Worm (Caenorhabditis elegans) whole organism, early embryonic: Measurements from ENCODE around the gene F56B3.4.

Source experiments
- ama-1 ChIP-seq: fragments of 150-350 bp; optimal IDR thresholded peaks from 2 replicates; lab custom pipeline; 2014
- flt-1 ChIP-seq: fragments of 200-800 bp; sonication (Bioruptor generic); IDR thresholded peaks from 2 replicates; pipeline ENCODE4 v1.3.6; 2022; ENCODE audit warnings: missing genetic modification characterization, missing compliant biosample characterization

- TF ChIP-seq ama-1 (lab: Kevin White, UChicago), result no peak
- TF ChIP-seq flt-1 (GFP tag; lab: Robert Waterston, UW), result no peak
These were observed 21.1 kb downstream of the F56B3.4 start, which contains the start of gene mrpl-2 for ce11 chrIV:772931-773330.
